Fruit fly (Drosophila melanogaster) whole organism, embryonic: Measurements from ENCODE around the gene Exd2.

Experiments used
- Awh ChIP-seq: fragments of 200-800 bp; sonication (Bioruptor generic); IDR thresholded peaks from 2 replicates; pipeline ENCODE4, ENCODE4 v1.3.6; 2022; ENCODE audit warnings: missing biosample characterization, missing genetic modification characterization
- BEAF-32 ChIP-seq: fragments of 200-800 bp; sonication (Bioruptor generic); optimal IDR thresholded peaks from 3 replicates; lab custom pipeline; 2017; ENCODE audit warnings: missing biosample characterization, missing genetic modification characterization, mild to moderate bottlenecking, moderate library complexity, missing genetic modification reagents
- CG1024 ChIP-seq: fragments of 200-800 bp; sonication (Bioruptor generic); IDR thresholded peaks from 2 replicates; pipeline ENCODE4 v1.3.6; 2022; ENCODE audit warnings: missing biosample characterization, missing genetic modification characterization
- CG10366 ChIP-seq: fragments of 200-800 bp; sonication (Bioruptor generic); IDR thresholded peaks from 2 replicates; pipeline ENCODE4 v1.3.6; 2022; ENCODE audit warnings: missing biosample characterization, missing genetic modification characterization
- CG10565 ChIP-seq: fragments of 200-800 bp; sonication (Bioruptor generic); optimal IDR thresholded peaks from 3 replicates; lab custom pipeline; 2016; ENCODE audit warnings: missing biosample characterization, mild to moderate bottlenecking, missing genetic modification characterization
- CG10959 ChIP-seq: fragments of 200-800 bp; sonication (Bioruptor generic); IDR thresholded peaks from 2 replicates; pipeline ENCODE4 v1.3.6; 2022; ENCODE audit warnings: missing biosample characterization, missing genetic modification characterization
- CG12104 ChIP-seq: fragments of 200-800 bp; sonication (Bioruptor generic); optimal IDR thresholded peaks from 3 replicates; lab custom pipeline; 2016; ENCODE audit warnings: missing biosample characterization, missing genetic modification characterization
- CG12299 ChIP-seq: fragments of 200-800 bp; sonication (Bioruptor generic); optimal IDR thresholded peaks from 2 replicates; lab custom pipeline; 2018; ENCODE audit warnings: missing biosample characterization, mild to moderate bottlenecking, missing genetic modification characterization
- CG12942 ChIP-seq: fragments of 200-800 bp; sonication (Bioruptor generic); optimal IDR thresholded peaks from 3 replicates; lab custom pipeline; 2016; ENCODE audit warnings: missing biosample characterization, missing genetic modification characterization
- CG13287 ChIP-seq: fragments of 200-800 bp; sonication (Bioruptor generic); IDR thresholded peaks from 2 replicates; pipeline ENCODE4 v1.3.6; 2022; ENCODE audit warnings: missing biosample characterization, missing genetic modification characterization; ENCODE audit not compliant: partially characterized antibody
- CG15073 ChIP-seq: fragments of 200-800 bp; sonication (Bioruptor generic); optimal IDR thresholded peaks from 2 replicates; lab custom pipeline; 2016; ENCODE audit warnings: missing biosample characterization, missing genetic modification characterization
- CG1603 ChIP-seq: fragments of 200-800 bp; sonication (Bioruptor generic); optimal IDR thresholded peaks from 2 replicates; lab custom pipeline; 2019; ENCODE audit warnings: missing biosample characterization, mild to moderate bottlenecking, missing genetic modification characterization, moderate library complexity
- CG2202 ChIP-seq: fragments of 200-800 bp; sonication (Bioruptor generic); optimal IDR thresholded peaks from 2 replicates; lab custom pipeline; 2018; ENCODE audit warnings: missing biosample characterization, mild to moderate bottlenecking, missing genetic modification characterization
- CG4360 ChIP-seq: fragments of 200-800 bp; sonication (Bioruptor generic); IDR thresholded peaks from 2 replicates; pipeline ENCODE4 v1.3.6; 2022; ENCODE audit warnings: missing biosample characterization, missing genetic modification characterization
- CG5953 ChIP-seq: fragments of 200-800 bp; sonication (Bioruptor generic); IDR thresholded peaks from 2 replicates; pipeline ENCODE4 v1.3.6; 2022; ENCODE audit warnings: missing biosample characterization, missing genetic modification characterization
- CG7372 ChIP-seq: fragments of 200-800 bp; sonication (Bioruptor generic); IDR thresholded peaks from 2 replicates; pipeline ENCODE4 v1.3.6; 2022; ENCODE audit warnings: missing biosample characterization, missing genetic modification characterization
- CG7556 ChIP-seq: fragments of 200-800 bp; sonication (Bioruptor generic); optimal IDR thresholded peaks from 2 replicates; lab custom pipeline; 2017; ENCODE audit warnings: missing biosample characterization, mild to moderate bottlenecking, missing genetic modification characterization
- CG7786 ChIP-seq: fragments of 200-800 bp; sonication (Bioruptor generic); optimal IDR thresholded peaks from 2 replicates; lab custom pipeline; 2016; ENCODE audit warnings: missing biosample characterization, missing genetic modification characterization
- CG8089 ChIP-seq: fragments of 200-800 bp; sonication (Bioruptor generic); optimal IDR thresholded peaks from 3 replicates; lab custom pipeline; 2016; ENCODE audit warnings: missing biosample characterization, missing genetic modification characterization
- CG8290 ChIP-seq, 3 experiments: fragments of 200-800 bp; sonication (Bioruptor generic); optimal IDR thresholded peaks; 2 replicates each; lab custom pipeline; 2016 to 2019; ENCODE audit warnings: missing biosample characterization in 3 of 3, missing genetic modification characterization in 3 of 3, mild to moderate bottlenecking in 2 of 3, moderate library complexity in 1 of 3
- CG8359 ChIP-seq: fragments of 200-800 bp; sonication (Bioruptor generic); optimal IDR thresholded peaks from 2 replicates; lab custom pipeline; 2017; ENCODE audit warnings: missing biosample characterization, mild to moderate bottlenecking, missing genetic modification characterization, borderline replicate concordance
- Dad ChIP-seq: fragments of 200-800 bp; sonication (Bioruptor generic); optimal IDR thresholded peaks from 3 replicates; lab custom pipeline; 2016; ENCODE audit warnings: missing biosample characterization, missing genetic modification characterization
- Dp ChIP-seq: fragments of 200-800 bp; sonication (Bioruptor generic); optimal IDR thresholded peaks from 2 replicates; lab custom pipeline; 2018; ENCODE audit warnings: missing biosample characterization, mild to moderate bottlenecking, missing genetic modification characterization, moderate library complexity
- E2f2 ChIP-seq: fragments of 200-800 bp; sonication (Bioruptor generic); IDR thresholded peaks from 2 replicates; pipeline ENCODE4 v1.3.6; 2022; ENCODE audit warnings: missing biosample characterization, missing genetic modification characterization
- Elba2 ChIP-seq: fragments of 200-800 bp; sonication (Bioruptor generic); optimal IDR thresholded peaks from 3 replicates; lab custom pipeline; 2016; ENCODE audit warnings: missing biosample characterization, missing genetic modification characterization
- Fer1 ChIP-seq: fragments of 200-800 bp; sonication (Bioruptor generic); optimal IDR thresholded peaks from 2 replicates; lab custom pipeline; 2017; ENCODE audit warnings: missing biosample characterization, mild to moderate bottlenecking, missing genetic modification characterization
- Fer3 ChIP-seq: fragments of 200-800 bp; sonication (Bioruptor generic); optimal IDR thresholded peaks from 2 replicates; lab custom pipeline; 2018; ENCODE audit warnings: missing biosample characterization, mild to moderate bottlenecking, missing genetic modification characterization, moderate library complexity
- GATAe ChIP-seq: fragments of 200-800 bp; sonication (Bioruptor generic); conservative IDR thresholded peaks from 2 replicates; pipeline ENCODE4 v1.3.6; 2022; ENCODE audit warnings: missing biosample characterization, missing genetic modification characterization
- Gsc ChIP-seq: fragments of 200-800 bp; sonication (Bioruptor generic); IDR thresholded peaks from 2 replicates; pipeline ENCODE4 v1.3.6; 2022; ENCODE audit warnings: missing biosample characterization, missing genetic modification characterization
- Hr3 ChIP-seq: fragments of 200-800 bp; sonication (Bioruptor generic); optimal IDR thresholded peaks from 3 replicates; lab custom pipeline; 2016; ENCODE audit warnings: missing biosample characterization, missing genetic modification characterization
- Hr78 ChIP-seq, 2 experiments: fragments of 200-800 bp in 1 of 2; fragments of >200 bp in 1 of 2; sonication (Bioruptor generic) in 1 of 2; optimal IDR thresholded peaks; 2 replicates each; lab custom pipeline; 2017 to 2019; ENCODE audit warnings: missing biosample characterization in 2 of 2, missing genetic modification characterization in 2 of 2, mild to moderate bottlenecking in 1 of 2, moderate library complexity in 1 of 2
- Myb ChIP-seq: fragments of 200-800 bp; sonication (Bioruptor generic); optimal IDR thresholded peaks from 2 replicates; lab custom pipeline; 2016; ENCODE audit warnings: missing biosample characterization, missing genetic modification characterization
- Pdp1 ChIP-seq, 2 experiments: fragments of 200-800 bp; sonication (Bioruptor generic); optimal IDR thresholded peaks; 3 replicates each; lab custom pipeline; 2016; ENCODE audit warnings: missing biosample characterization in 2 of 2, missing genetic modification characterization in 2 of 2, mild to moderate bottlenecking in 1 of 2, moderate library complexity in 1 of 2
- Ptx1 ChIP-seq: fragments of 200-800 bp; sonication (Bioruptor generic); IDR thresholded peaks from 2 replicates; pipeline ENCODE4 v1.3.6; 2022; ENCODE audit warnings: missing biosample characterization, missing genetic modification characterization
- ase ChIP-seq: fragments of 200-800 bp; sonication (Bioruptor generic); IDR thresholded peaks from 3 replicates; pipeline ENCODE4 v1.3.6; 2022; ENCODE audit warnings: missing biosample characterization, missing genetic modification characterization
- bab2 ChIP-seq: fragments of 200-800 bp; sonication (Bioruptor generic); optimal IDR thresholded peaks from 2 replicates; lab custom pipeline; 2016; ENCODE audit warnings: missing biosample characterization, missing genetic modification characterization
- crc ChIP-seq: fragments of 200-800 bp; sonication (Bioruptor generic); optimal IDR thresholded peaks from 2 replicates; lab custom pipeline; 2016; ENCODE audit warnings: missing biosample characterization, missing genetic modification characterization
- croc ChIP-seq: fragments of 200-800 bp; sonication (Bioruptor generic); conservative IDR thresholded peaks from 3 replicates; pipeline ENCODE4 v1.3.6; 2022; ENCODE audit warnings: missing biosample characterization, missing genetic modification characterization
- fd3F ChIP-seq: fragments of 200-800 bp; sonication (Bioruptor generic); optimal IDR thresholded peaks from 2 replicates; lab custom pipeline; 2018; ENCODE audit warnings: missing biosample characterization, mild to moderate bottlenecking, missing genetic modification characterization, moderate library complexity
- gsb ChIP-seq: fragments of 200-800 bp; sonication (Bioruptor generic); IDR thresholded peaks from 2 replicates; pipeline ENCODE4 v1.3.6; 2022; ENCODE audit warnings: missing biosample characterization, missing genetic modification characterization
- klu ChIP-seq: fragments of 200-800 bp; sonication (Bioruptor generic); IDR thresholded peaks from 2 replicates; pipeline ENCODE4 v1.3.6; 2022; ENCODE audit warnings: missing biosample characterization, missing genetic modification characterization
- ranshi ChIP-seq: fragments of 200-800 bp; sonication (Bioruptor generic); IDR thresholded peaks from 2 replicates; pipeline ENCODE4 v1.3.6; 2022; ENCODE audit warnings: missing biosample characterization, missing genetic modification characterization
- sd ChIP-seq: fragments of 200-800 bp; sonication (Bioruptor generic); optimal IDR thresholded peaks from 3 replicates; lab custom pipeline; 2018; ENCODE audit warnings: missing biosample characterization, mild to moderate bottlenecking, missing genetic modification characterization, moderate library complexity
- sens ChIP-seq: fragments of 200-800 bp; sonication (Bioruptor generic); peaks from one replicate; lab custom pipeline; 2016; ENCODE audit warnings: missing biosample characterization, missing genetic modification characterization
- sima ChIP-seq: fragments of 200-800 bp; sonication (Bioruptor generic); optimal IDR thresholded peaks from 2 replicates; lab custom pipeline; 2016; ENCODE audit warnings: missing biosample characterization, missing genetic modification characterization
- sqz ChIP-seq: fragments of 200-800 bp; sonication (Bioruptor generic); optimal IDR thresholded peaks from 3 replicates; lab custom pipeline; 2018; ENCODE audit warnings: missing biosample characterization, mild to moderate bottlenecking, missing genetic modification characterization
- sug ChIP-seq: fragments of 200-800 bp; optimal IDR thresholded peaks from 2 replicates; lab custom pipeline; 2019; ENCODE audit warnings: missing biosample characterization, mild to moderate bottlenecking, missing genetic modification characterization, moderate library complexity
- tgo ChIP-seq: fragments of 200-800 bp; sonication (Bioruptor generic); IDR thresholded peaks from 3 replicates; pipeline ENCODE4 v1.3.6; 2022; ENCODE audit warnings: missing biosample characterization, missing genetic modification characterization
- ttk ChIP-seq: fragments of 200-800 bp; sonication (Bioruptor generic); IDR thresholded peaks from 2 replicates; pipeline ENCODE4 v2.1.2; 2022; ENCODE audit warnings: missing biosample characterization, missing genetic modification characterization
- twi ChIP-seq: fragments of 200-800 bp; optimal IDR thresholded peaks from 2 replicates; lab custom pipeline; 2019; ENCODE audit warnings: missing biosample characterization, mild to moderate bottlenecking, missing genetic modification characterization, moderate library complexity
- vvl ChIP-seq: fragments of 200-800 bp; sonication (Bioruptor generic); IDR thresholded peaks from 2 replicates; pipeline ENCODE4 v1.3.6; 2022; ENCODE audit warnings: missing biosample characterization, missing genetic modification characterization
- yki ChIP-seq: fragments of >200 bp; optimal IDR thresholded peaks from 3 replicates; lab custom pipeline; 2018
- zfh2 ChIP-seq: fragments of 200-800 bp; sonication (Bioruptor generic); optimal IDR thresholded peaks from 2 replicates; lab custom pipeline; 2016; ENCODE audit warnings: missing biosample characterization, missing genetic modification characterization

Gene Exd2

DNA sequence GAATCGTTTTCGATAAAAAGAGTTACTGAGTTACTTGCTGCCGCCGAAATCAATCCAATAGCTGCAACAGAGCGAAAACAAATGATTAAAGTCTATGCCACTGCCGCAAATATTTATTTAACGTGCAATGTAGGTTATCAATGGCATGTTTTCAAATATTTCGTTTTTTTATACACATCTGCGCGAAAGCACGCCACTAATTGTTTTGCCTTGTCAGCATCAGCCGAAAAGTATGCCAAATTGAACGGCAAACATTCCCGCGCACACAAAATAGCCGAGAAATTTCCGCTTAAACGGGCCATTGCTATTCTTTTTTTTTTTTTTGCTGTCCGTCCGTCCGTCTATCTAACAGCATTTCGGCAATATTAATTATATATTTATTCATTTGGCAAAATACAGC, 16.5 kb upstream of the Exd2 start (continued):
- no peak for TF ChIP-seq CG8290 (GFP tag; optimal IDR thresholded peaks at IDR 0.05; lab: Kevin White, UChicago)
- TF ChIP-seq CG8290 (tag; optimal IDR thresholded peaks at IDR 0.05; lab: Kevin White, UChicago) = peak in 1 of 2 experiments; percentile 3
- no peak for TF ChIP-seq zfh2
- TF ChIP-seq CG7372 (GFP tag; lab: Robert Waterston, UW) = no peak
- TF ChIP-seq ttk (GFP tag; lab: Robert Waterston, UW) = no peak
- TF ChIP-seq twi = no peak
- TF ChIP-seq yki = no peak
- no peak for TF ChIP-seq ase (GFP tag; lab: Robert Waterston, UW)
- no peak for TF ChIP-seq CG4360
- TF ChIP-seq GATAe (GFP tag; lab: Robert Waterston, UW) = no peak
- TF ChIP-seq sima (GFP tag; lab: Kevin White, UChicago) = no peak
- no peak for TF ChIP-seq CG15073 (GFP tag; lab: Kevin White, UChicago)
- TF ChIP-seq BEAF-32 (GFP tag; lab: Kevin White, UChicago) = no peak
- no peak for TF ChIP-seq crc (GFP tag; lab: Kevin White, UChicago)
- no peak for TF ChIP-seq sug (tag; lab: Kevin White, UChicago)
- no peak for TF ChIP-seq CG8359 (GFP tag; lab: Kevin White, UChicago)
- 0 out of 2 replicates have a peak, but pooled peaks have one; percentile 17 for TF ChIP-seq vvl (GFP tag; lab: Robert Waterston, UW)
- no peak for TF ChIP-seq Fer3
- TF ChIP-seq CG2202 (tag; lab: Kevin White, UChicago) = no peak
- no peak for TF ChIP-seq CG10366 (GFP tag; lab: Robert Waterston, UW)
- TF ChIP-seq E2f2 (GFP tag; lab: Robert Waterston, UW) = peak; percentile 37
- TF ChIP-seq sqz (GFP tag; lab: Kevin White, UChicago) = no peak
- TF ChIP-seq CG5953 (GFP tag; lab: Robert Waterston, UW) = no peak
- TF ChIP-seq CG12942 = no peak
- TF ChIP-seq CG8089 = no peak
- no peak for TF ChIP-seq croc (GFP tag; lab: Robert Waterston, UW)
- no peak for TF ChIP-seq CG1024 (GFP tag; lab: Robert Waterston, UW)
- TF ChIP-seq CG7786 (GFP tag; lab: Kevin White, UChicago) = no peak
- no peak for TF ChIP-seq Awh (GFP tag; lab: Robert Waterston, UW)
- no peak for TF ChIP-seq Ptx1 (GFP tag; lab: Robert Waterston, UW)
- TF ChIP-seq Myb (GFP tag; lab: Kevin White, UChicago) = peak; percentile 7
- TF ChIP-seq klu = no peak
- no peak for TF ChIP-seq bab2 (GFP tag; lab: Kevin White, UChicago)
- TF ChIP-seq CG1603 (tag; lab: Kevin White, UChicago) = no peak
- TF ChIP-seq sens (GFP tag; lab: Kevin White, UChicago) = peak; percentile 58
- TF ChIP-seq Dad (GFP tag; lab: Kevin White, UChicago) = no peak
- TF ChIP-seq CG13287 (GFP tag; lab: Robert Waterston, UW) = no peak
- no peak for TF ChIP-seq CG10565 (GFP tag; lab: Kevin White, UChicago)
- no peak for TF ChIP-seq CG12299
- no peak for TF ChIP-seq CG7556 (GFP tag; lab: Kevin White, UChicago)
- TF ChIP-seq ranshi = no peak
- TF ChIP-seq Gsc (GFP tag; lab: Robert Waterston, UW) = no peak
- 0 out of 2 replicates have a peak, but pooled peaks have one; percentile 16 for TF ChIP-seq gsb
- no peak for TF ChIP-seq Hr78 (GFP tag; optimal IDR thresholded peaks at IDR 0.05; lab: Kevin White, UChicago)
- TF ChIP-seq CG12104 (GFP tag; lab: Kevin White, UChicago) = no peak
- TF ChIP-seq fd3F (GFP tag; lab: Kevin White, UChicago) = no peak
- no peak for TF ChIP-seq Pdp1 (GFP tag; optimal IDR thresholded peaks at IDR 0.05; lab: Kevin White, UChicago)
- TF ChIP-seq Dp (GFP tag; lab: Kevin White, UChicago) = peak; percentile 28
- TF ChIP-seq tgo (GFP tag; lab: Robert Waterston, UW) = no peak
- no peak for TF ChIP-seq CG10959 (GFP tag; lab: Robert Waterston, UW)
- no peak for TF ChIP-seq Fer1 (GFP tag; lab: Kevin White, UChicago)
- TF ChIP-seq sd = peak; percentile 62
- no peak for TF ChIP-seq Elba2 (GFP tag; lab: Kevin White, UChicago)
- TF ChIP-seq Hr3 (GFP tag; lab: Kevin White, UChicago) = no peak
